Fruit fly (Drosophila melanogaster) whole organism, pupa: ENCODE results near the gene CalpB.

ENCODE experiments used
- CG10348 ChIP-seq: fragments of 200-800 bp; sonication (Bioruptor generic); IDR thresholded peaks from 2 replicates; pipeline ENCODE4 v1.3.6; 2022; ENCODE audit warnings: missing biosample characterization, missing genetic modification characterization
- CG12605 ChIP-seq: fragments of 200-800 bp; sonication (Bioruptor generic); IDR thresholded peaks from 2 replicates; pipeline ENCODE4 v1.3.6; 2022; ENCODE audit warnings: missing biosample characterization, missing genetic modification characterization
- CG14655 ChIP-seq: fragments of 200-800 bp; sonication (Bioruptor generic); optimal IDR thresholded peaks from 3 replicates; lab custom pipeline; 2017; ENCODE audit warnings: mild to moderate bottlenecking, missing biosample characterization, missing genetic modification reagents, missing genetic modification characterization
- CG15710 ChIP-seq: fragments of 200-800 bp; sonication (Bioruptor generic); optimal IDR thresholded peaks from 2 replicates; lab custom pipeline; 2018; ENCODE audit warnings: missing biosample characterization, mild to moderate bottlenecking, missing genetic modification characterization, moderate library complexity
- CG17806 ChIP-seq: fragments of 200-800 bp; sonication (Bioruptor generic); optimal IDR thresholded peaks from 2 replicates; lab custom pipeline; 2018; ENCODE audit warnings: missing biosample characterization, mild to moderate bottlenecking, missing genetic modification characterization, moderate library complexity
- CG32121 ChIP-seq: fragments of 200-800 bp; sonication (Bioruptor generic); IDR thresholded peaks from 2 replicates; pipeline ENCODE4 v1.3.6; 2022; ENCODE audit warnings: missing biosample characterization, missing genetic modification characterization
- CG4496 ChIP-seq: fragments of 200-800 bp; sonication (Bioruptor generic); IDR thresholded peaks from 3 replicates; pipeline ENCODE4 v1.3.6; 2022; ENCODE audit warnings: missing biosample characterization, missing genetic modification characterization
- CG8159 ChIP-seq: fragments of 200-800 bp; sonication (Bioruptor generic); optimal IDR thresholded peaks from 3 replicates; lab custom pipeline; 2018; ENCODE audit warnings: missing biosample characterization, mild to moderate bottlenecking, missing genetic modification characterization, moderate library complexity
- EcR ChIP-seq: fragments of 200-800 bp; sonication (Bioruptor generic); optimal IDR thresholded peaks from 3 replicates; lab custom pipeline; 2019; ENCODE audit warnings: missing biosample characterization, missing genetic modification characterization, mild to moderate bottlenecking, moderate library complexity, missing genetic modification reagents
- Ets98B ChIP-seq: fragments of 200-800 bp; sonication (Bioruptor generic); IDR thresholded peaks from 2 replicates; pipeline ENCODE4 v1.3.6; 2022; ENCODE audit warnings: missing biosample characterization, missing genetic modification characterization
- Snoo ChIP-seq: fragments of 200-800 bp; sonication (Bioruptor generic); optimal IDR thresholded peaks from 3 replicates; lab custom pipeline; 2017; ENCODE audit warnings: missing biosample characterization, mild to moderate bottlenecking, missing genetic modification characterization, inconsistent platforms
- fd96Ca ChIP-seq: fragments of 200-800 bp; sonication (Bioruptor generic); IDR thresholded peaks from 3 replicates; pipeline ENCODE4 v1.3.6; 2022; ENCODE audit warnings: missing biosample characterization, missing genetic modification characterization

DNA sequence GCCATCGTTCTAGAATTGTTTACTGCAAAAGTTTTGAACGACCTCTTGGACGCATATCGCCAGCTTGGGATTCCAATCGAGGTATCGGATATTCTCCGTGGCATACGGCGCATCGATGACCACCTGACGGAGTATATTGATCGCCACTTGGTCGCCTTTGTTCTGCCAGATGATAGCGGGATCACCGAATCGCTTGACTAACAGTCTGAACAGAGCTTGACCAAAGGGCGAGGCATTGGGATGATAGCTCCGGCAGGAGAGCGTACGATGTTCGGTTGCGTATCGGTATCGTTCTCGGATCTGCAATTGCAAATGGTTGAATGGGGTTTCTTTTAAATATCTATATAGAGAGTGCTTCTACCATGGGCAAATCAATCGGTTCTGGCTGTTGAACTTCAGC lies 5.4 kb downstream of the CalpB start:
- TF ChIP-seq EcR (GFP tag; lab: Kevin White, UChicago), result no peak
- no peak for TF ChIP-seq CG14655
- TF ChIP-seq CG17806 (tag; lab: Kevin White, UChicago), result no peak
- no peak for TF ChIP-seq CG10348
- TF ChIP-seq Ets98B (GFP tag; lab: Robert Waterston, UW), result no peak
- no peak for TF ChIP-seq CG8159
- no peak for TF ChIP-seq Snoo
- TF ChIP-seq CG12605 (GFP tag; lab: Robert Waterston, UW), result no peak
- no peak for TF ChIP-seq CG32121 (GFP tag; lab: Robert Waterston, UW)
- TF ChIP-seq fd96Ca (GFP tag; lab: Robert Waterston, UW), result no peak
- no peak for TF ChIP-seq CG4496 (GFP tag; lab: Robert Waterston, UW)
- no peak for TF ChIP-seq CG15710 (tag; lab: Kevin White, UChicago)
